Fruit fly (Drosophila melanogaster): Measurements from ENCODE around the gene CG31915.

dm6 chr2L:5493907-5494404 lies 34.0 kb upstream of the CG31915 start:
- TF ChIP-seq CTCF (optimal IDR thresholded peaks at IDR 0.05) = no peak
- no peak for TF ChIP-seq CG8478 (optimal IDR thresholded peaks at IDR 0.05)
